Fruit fly (Drosophila melanogaster) whole organism, prepupa: ENCODE data around the gene CG14220.

Source experiments
- CG3032 ChIP-seq: fragments of 200-800 bp; optimal IDR thresholded peaks from 2 replicates; lab custom pipeline; 2019; ENCODE audit warnings: missing biosample characterization, mild to moderate bottlenecking, missing genetic modification characterization, moderate library complexity
- CG3919 ChIP-seq: fragments of 200-800 bp; sonication (Bioruptor generic); optimal IDR thresholded peaks from 3 replicates; lab custom pipeline; 2016; ENCODE audit warnings: missing biosample characterization, missing genetic modification characterization
- Hr39 ChIP-seq: fragments of 200-800 bp; sonication (Bioruptor generic); optimal IDR thresholded peaks from 2 replicates; lab custom pipeline; 2016; ENCODE audit warnings: missing biosample characterization, missing genetic modification characterization
- Lpt ChIP-seq: fragments of 200-800 bp; sonication (Bioruptor generic); optimal IDR thresholded peaks from 3 replicates; lab custom pipeline; 2016; ENCODE audit warnings: missing biosample characterization, missing genetic modification characterization
- Smox ChIP-seq: fragments of 200-800 bp; sonication (Bioruptor generic); optimal IDR thresholded peaks from 3 replicates; lab custom pipeline; 2016; ENCODE audit warnings: missing biosample characterization, missing genetic modification characterization
- lz ChIP-seq: fragments of 200-800 bp; sonication (Bioruptor generic); optimal IDR thresholded peaks from 3 replicates; lab custom pipeline; 2016; ENCODE audit warnings: missing biosample characterization, missing genetic modification characterization
- salr ChIP-seq, 2 experiments: fragments of 200-800 bp; sonication (Bioruptor generic); optimal IDR thresholded peaks; 3 replicates each; lab custom pipeline; 2016 to 2018; ENCODE audit warnings: missing biosample characterization in 2 of 2, missing genetic modification characterization in 2 of 2, mild to moderate bottlenecking in 1 of 2
- ss ChIP-seq, 2 experiments: fragments of 200-800 bp; sonication (Bioruptor generic); optimal IDR thresholded peaks; 2 replicates in 1 of 2; 3 replicates in 1 of 2; lab custom pipeline; 2017 to 2018; ENCODE audit warnings: mild to moderate bottlenecking in 2 of 2, missing biosample characterization in 2 of 2, missing genetic modification characterization in 2 of 2, moderate library complexity in 1 of 2

DNA sequence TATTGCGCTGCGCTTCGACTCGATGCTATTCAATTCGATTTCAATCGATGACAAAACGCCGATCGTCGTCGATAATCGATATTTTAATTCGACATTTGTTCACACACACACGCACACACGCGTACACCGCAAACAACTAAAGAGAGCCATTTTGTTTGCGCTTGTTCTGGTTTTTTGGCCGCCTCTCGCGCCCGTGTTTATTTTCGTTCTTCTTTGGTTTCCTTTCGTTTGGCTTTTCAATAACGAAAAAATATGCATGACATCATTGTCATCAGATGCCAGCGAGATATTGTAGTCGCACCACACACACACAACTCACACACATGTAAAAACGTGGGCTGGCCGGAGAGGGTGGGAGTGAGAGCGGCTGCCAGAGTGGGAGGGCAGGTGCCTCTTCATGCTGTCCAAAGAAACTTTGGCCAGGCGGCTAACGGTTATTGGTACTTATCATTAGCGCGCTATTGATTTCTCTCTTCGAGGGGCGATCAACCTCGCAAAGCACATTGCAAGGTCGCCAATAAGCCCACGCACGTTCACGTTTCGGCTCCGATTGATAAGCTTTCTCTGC lies 6.5 kb upstream of the CG14220 start:
- TF ChIP-seq Smox (no peak), salr (GFP tag; optimal IDR thresholded peaks at IDR 0.05; lab: Kevin White, UChicago) (no peak), CG3919 (GFP tag; lab: Kevin White, UChicago) (no peak), Lpt (GFP tag; lab: Kevin White, UChicago) (no peak), CG3032 (tag; lab: Kevin White, UChicago) (no peak), lz (GFP tag; lab: Kevin White, UChicago) (no peak), Hr39 (GFP tag; lab: Kevin White, UChicago) (no peak), ss (GFP tag; optimal IDR thresholded peaks at IDR 0.05; lab: Kevin White, UChicago) (no peak)
